Worm (Caenorhabditis elegans): ENCODE data around the gene irg-6.
A peak's percentile ranks its signal among the peaks of the same experiment; 100 is the strongest.

irg-6 gene

ce11 chrIV:12918256-12918655 is 3.5 kb upstream of the irg-6 start, which contains the start of gene C32H11.3:
TSS of gene C32H11.3 (plus strand) at chrIV:12918556.
- TF ChIP-seq mbf-1 (tag; optimal IDR thresholded peaks at IDR 0.05) (no peak), lsy-2 (tag; optimal IDR thresholded peaks at IDR 0.05) (no peak), C34F6.9 (tag; optimal IDR thresholded peaks at IDR 0.05) (no peak), unc-55 (GFP tag; optimal IDR thresholded peaks at IDR 0.05) (no peak), nhr-237 (tag; optimal IDR thresholded peaks at IDR 0.05) (no peak), nhr-129 (tag; optimal IDR thresholded peaks at IDR 0.05) (no peak)

- TF ChIP-seq lin-13 (GFP tag; optimal IDR thresholded peaks at IDR 0.05) (no peak), ceh-82 (tag; optimal IDR thresholded peaks at IDR 0.05) (no peak), unc-55 (GFP tag; optimal IDR thresholded peaks at IDR 0.05) (no peak), elt-3 (tag; optimal IDR thresholded peaks at IDR 0.05) (no peak), mbf-1 (tag; optimal IDR thresholded peaks at IDR 0.05) (no peak), C34F6.9 (tag; optimal IDR thresholded peaks at IDR 0.05) (no peak), zag-1 (tag; optimal IDR thresholded peaks at IDR 0.05) (no peak), lin-39 (tag; optimal IDR thresholded peaks at IDR 0.05) (no peak), F13H6.1 (tag; optimal IDR thresholded peaks at IDR 0.05) (no peak), mdl-1 (tag; optimal IDR thresholded peaks at IDR 0.05) (no peak), ama-1 (optimal IDR thresholded peaks at IDR 0.05) (no peak), lsy-2 (tag; optimal IDR thresholded peaks at IDR 0.05) (no peak), nhr-12 (tag; optimal IDR thresholded peaks at IDR 0.05) (no peak)
Observed at ce11 chrIV:12915479-12915878, 710 bp upstream of the irg-6 start, which contains the start of gene srz-15. TSS of gene srz-15 (plus strand) at chrIV:12915779.

- TF ChIP-seq peb-1 (tag; optimal IDR thresholded peaks at IDR 0.05) (no peak), nhr-12 (tag; optimal IDR thresholded peaks at IDR 0.05) (no peak), sma-9 (GFP tag; optimal IDR thresholded peaks at IDR 0.05) (peak; percentile 51), sma-9 (tag; optimal IDR thresholded peaks at IDR 0.05) (no peak), fos-1 (tag; optimal IDR thresholded peaks at IDR 0.05) (peak; percentile 79), sem-4 (tag; optimal IDR thresholded peaks at IDR 0.05) (no peak), dmd-4 (tag; optimal IDR thresholded peaks at IDR 0.05) (no peak), ceh-16 (tag; optimal IDR thresholded peaks at IDR 0.05) (no peak), lin-11 (tag; optimal IDR thresholded peaks at IDR 0.05) (no peak)
Observed at ce11 chrIV:12911990-12912389, 2.8 kb downstream of the irg-6 start, which contains the start of gene K08D8.5. TSS of gene K08D8.5 (minus strand) at chrIV:12912129.

ce11 chrIV:12909871-12910270 is 4.9 kb downstream of the irg-6 start, which contains the start of gene K08D8.4:
TSS of gene K08D8.4 (minus strand) at chrIV:12909998.
- TF ChIP-seq lin-13 (GFP tag; optimal IDR thresholded peaks at IDR 0.05) (no peak), ceh-16 (tag; optimal IDR thresholded peaks at IDR 0.05) (no peak), fos-1 (tag; optimal IDR thresholded peaks at IDR 0.05) (peak; percentile 86)

- TF ChIP-seq lin-13 (GFP tag; optimal IDR thresholded peaks at IDR 0.05) = no peak
- peak; percentile 32 for TF ChIP-seq sma-9 (GFP tag; optimal IDR thresholded peaks at IDR 0.05)
- no peak for TF ChIP-seq sma-9 (tag; optimal IDR thresholded peaks at IDR 0.05)
- TF ChIP-seq dmd-4 (tag; optimal IDR thresholded peaks at IDR 0.05) = no peak
- TF ChIP-seq skn-1 (tag; optimal IDR thresholded peaks at IDR 0.05) = peak; percentile 89
- peak; percentile 89 for TF ChIP-seq fos-1 (tag; optimal IDR thresholded peaks at IDR 0.05)
Observed at ce11 chrIV:12906529-12906928, 8.2 kb downstream of the irg-6 start, which contains the start of gene K08D8.3. TSS of gene K08D8.3 (minus strand) at chrIV:12906659.

ce11 chrIV:12903687-12904086 is 11.1 kb downstream of the irg-6 start:
- TF ChIP-seq ztf-1 (GFP tag; conservative IDR thresholded peaks at IDR 0.05) = no peak
- TF ChIP-seq nhr-10 (tag; optimal IDR thresholded peaks at IDR 0.05) = no peak
- no peak for TF ChIP-seq mab-5 (tag; optimal IDR thresholded peaks at IDR 0.05)
- no peak for TF ChIP-seq nhr-237 (tag; optimal IDR thresholded peaks at IDR 0.05)
- TF ChIP-seq snpc-4 (tag; optimal IDR thresholded peaks at IDR 0.05) = no peak
- TF ChIP-seq fos-1 (tag; optimal IDR thresholded peaks at IDR 0.05) = peak; percentile 55
- TF ChIP-seq lin-13 (GFP tag; optimal IDR thresholded peaks at IDR 0.05) = no peak
- TF ChIP-seq dmd-4 (tag; optimal IDR thresholded peaks at IDR 0.05) = no peak

ce11 chrIV:12902430-12903110 is 12.2 kb downstream of the irg-6 start, which contains the start of gene K08D8.2:
TSS of gene K08D8.2 (plus strand) at chrIV:12903060.
- TF ChIP-seq ztf-11 (tag; optimal IDR thresholded peaks at IDR 0.05) = no peak
- peak; percentile 66 for TF ChIP-seq fos-1 (tag; optimal IDR thresholded peaks at IDR 0.05)

Measured in whole organism, L2 larva.